Fruit fly (Drosophila melanogaster) whole organism, embryonic: ENCODE measurements around the gene Tsp29Fa.

Experiments
- Ada2b ChIP-seq: fragments of 200-800 bp; sonication (Bioruptor generic); IDR thresholded peaks from 2 replicates; pipeline ENCODE4 v1.3.6; 2022; ENCODE audit warnings: missing biosample characterization, missing genetic modification characterization
- Atf-2 ChIP-seq: fragments of 200-800 bp; sonication (Bioruptor generic); optimal IDR thresholded peaks from 2 replicates; lab custom pipeline; 2016; ENCODE audit warnings: missing biosample characterization, missing genetic modification characterization
- Awh ChIP-seq: fragments of 200-800 bp; sonication (Bioruptor generic); IDR thresholded peaks from 2 replicates; pipeline ENCODE4, ENCODE4 v1.3.6; 2022; ENCODE audit warnings: missing biosample characterization, missing genetic modification characterization
- CG1024 ChIP-seq: fragments of 200-800 bp; sonication (Bioruptor generic); IDR thresholded peaks from 2 replicates; pipeline ENCODE4 v1.3.6; 2022; ENCODE audit warnings: missing biosample characterization, missing genetic modification characterization
- CG12391 ChIP-seq: fragments of 200-800 bp; sonication (Bioruptor generic); optimal IDR thresholded peaks from 3 replicates; lab custom pipeline; 2018; ENCODE audit warnings: missing biosample characterization, mild to moderate bottlenecking, missing genetic modification characterization, moderate library complexity
- CG13296 ChIP-seq: fragments of 200-800 bp; sonication (Bioruptor generic); optimal IDR thresholded peaks from 3 replicates; lab custom pipeline; 2018; ENCODE audit warnings: missing biosample characterization, mild to moderate bottlenecking, missing genetic modification characterization
- CG15011 ChIP-seq: fragments of 200-800 bp; sonication (Bioruptor generic); optimal IDR thresholded peaks from 3 replicates; lab custom pipeline; 2018; ENCODE audit warnings: missing biosample characterization, mild to moderate bottlenecking, missing genetic modification characterization
- CG16815 ChIP-seq: fragments of 200-800 bp; sonication (Bioruptor generic); optimal IDR thresholded peaks from 3 replicates; lab custom pipeline; 2017; ENCODE audit warnings: missing biosample characterization, mild to moderate bottlenecking, missing genetic modification characterization
- CG17829 ChIP-seq: fragments of 200-800 bp; optimal IDR thresholded peaks from 2 replicates; lab custom pipeline; 2019; ENCODE audit warnings: missing biosample characterization, mild to moderate bottlenecking, missing genetic modification characterization, moderate library complexity
- CG17912 ChIP-seq: fragments of 200-800 bp; sonication (Bioruptor generic); optimal IDR thresholded peaks from 2 replicates; lab custom pipeline; 2018; ENCODE audit warnings: missing biosample characterization, mild to moderate bottlenecking, missing genetic modification characterization
- CG2116 ChIP-seq: fragments of 200-800 bp; sonication (Bioruptor generic); optimal IDR thresholded peaks from 3 replicates; lab custom pipeline; 2018; ENCODE audit warnings: missing biosample characterization, mild to moderate bottlenecking, missing genetic modification characterization
- CG2678 ChIP-seq: fragments of 200-800 bp; sonication (Bioruptor generic); optimal IDR thresholded peaks from 3 replicates; lab custom pipeline; 2019; ENCODE audit warnings: missing biosample characterization, mild to moderate bottlenecking, missing genetic modification characterization, moderate library complexity
- CG30431 ChIP-seq: fragments of 200-800 bp; sonication (Bioruptor generic); optimal IDR thresholded peaks from 2 replicates; lab custom pipeline; 2017; ENCODE audit warnings: missing biosample characterization, missing genetic modification characterization
- CG3995 ChIP-seq: fragments of 200-800 bp; sonication (Bioruptor generic); optimal IDR thresholded peaks from 3 replicates; lab custom pipeline; 2016; ENCODE audit warnings: missing biosample characterization, missing genetic modification characterization
- CG6765 ChIP-seq: fragments of 200-800 bp; sonication (Bioruptor generic); optimal IDR thresholded peaks from 3 replicates; lab custom pipeline; 2017; ENCODE audit warnings: missing biosample characterization, mild to moderate bottlenecking, missing genetic modification characterization
- CG6813 ChIP-seq: fragments of 200-800 bp; sonication (Bioruptor generic); optimal IDR thresholded peaks from 2 replicates; lab custom pipeline; 2017; ENCODE audit warnings: missing biosample characterization, missing genetic modification characterization, mild to moderate bottlenecking, moderate library complexity, missing genetic modification reagents
- CG8089 ChIP-seq: fragments of 200-800 bp; sonication (Bioruptor generic); optimal IDR thresholded peaks from 3 replicates; lab custom pipeline; 2016; ENCODE audit warnings: missing biosample characterization, missing genetic modification characterization
- Camta ChIP-seq: fragments of 200-800 bp; sonication (Bioruptor generic); optimal IDR thresholded peaks from 2 replicates; lab custom pipeline; 2016; ENCODE audit warnings: missing biosample characterization, missing genetic modification characterization
- E2f1 ChIP-seq: fragments of 200-800 bp; sonication (Bioruptor generic); IDR thresholded peaks from 2 replicates; pipeline ENCODE4 v1.3.6; 2022; ENCODE audit warnings: missing biosample characterization, missing genetic modification characterization
- GATAe ChIP-seq: fragments of 200-800 bp; sonication (Bioruptor generic); conservative IDR thresholded peaks from 2 replicates; pipeline ENCODE4 v1.3.6; 2022; ENCODE audit warnings: missing biosample characterization, missing genetic modification characterization
- Gug ChIP-seq: fragments of 200-800 bp; sonication (Bioruptor generic); IDR thresholded peaks from 4 replicates; pipeline ENCODE4 v1.3.6; 2022; ENCODE audit warnings: missing biosample characterization, missing genetic modification characterization
- HHEX ChIP-seq: fragments of 200-800 bp; sonication (Bioruptor generic); optimal IDR thresholded peaks from 3 replicates; lab custom pipeline; 2017; ENCODE audit warnings: missing biosample characterization, mild to moderate bottlenecking, missing genetic modification characterization, missing genetic modification reagents
- HLH3B ChIP-seq: fragments of 200-800 bp; sonication (Bioruptor generic); IDR thresholded peaks from 2 replicates; pipeline ENCODE4 v1.3.6; 2022; ENCODE audit warnings: missing biosample characterization, missing genetic modification characterization
- HLH54F ChIP-seq: fragments of 200-800 bp; sonication (Bioruptor generic); optimal IDR thresholded peaks from 3 replicates; lab custom pipeline; 2016; ENCODE audit warnings: missing biosample characterization, missing genetic modification characterization
- HmgZ ChIP-seq: fragments of 200-800 bp; sonication (Bioruptor generic); optimal IDR thresholded peaks from 2 replicates; lab custom pipeline; 2018; ENCODE audit warnings: missing biosample characterization, mild to moderate bottlenecking, missing genetic modification characterization
- MESR4 ChIP-seq: fragments of 200-800 bp; sonication (Bioruptor generic); optimal IDR thresholded peaks from 2 replicates; lab custom pipeline; 2018; ENCODE audit warnings: missing biosample characterization, mild to moderate bottlenecking, missing genetic modification characterization, moderate library complexity
- NFAT ChIP-seq: fragments of 200-800 bp; sonication (Bioruptor generic); IDR thresholded peaks from 2 replicates; pipeline ENCODE4 v1.3.6; 2022; ENCODE audit warnings: missing biosample characterization, missing genetic modification characterization
- Pdp1 ChIP-seq, 2 experiments: fragments of 200-800 bp; sonication (Bioruptor generic); optimal IDR thresholded peaks; 3 replicates each; lab custom pipeline; 2016; ENCODE audit warnings: missing biosample characterization in 2 of 2, missing genetic modification characterization in 2 of 2, mild to moderate bottlenecking in 1 of 2, moderate library complexity in 1 of 2
- Rx ChIP-seq: fragments of 200-800 bp; sonication (Bioruptor generic); IDR thresholded peaks from 2 replicates; pipeline ENCODE4 v1.3.6; 2022; ENCODE audit warnings: missing biosample characterization, missing genetic modification characterization
- Xbp1 ChIP-seq: fragments of 200-800 bp; sonication (Bioruptor generic); optimal IDR thresholded peaks from 3 replicates; lab custom pipeline; 2016; ENCODE audit warnings: missing biosample characterization, mild to moderate bottlenecking, missing genetic modification characterization
- ab ChIP-seq: fragments of 200-800 bp; sonication (Bioruptor generic); optimal IDR thresholded peaks from 2 replicates; lab custom pipeline; 2016; ENCODE audit warnings: missing biosample characterization, missing genetic modification characterization
- ac ChIP-seq: fragments of 200-800 bp; sonication (Bioruptor generic); optimal IDR thresholded peaks from 3 replicates; lab custom pipeline; 2017; ENCODE audit warnings: missing biosample characterization, mild to moderate bottlenecking, missing genetic modification characterization
- ap ChIP-seq: fragments of 200-800 bp; sonication (Bioruptor generic); IDR thresholded peaks from 2 replicates; pipeline ENCODE4 v1.3.6; 2022; ENCODE audit warnings: missing biosample characterization, missing genetic modification characterization
- crp ChIP-seq, 2 experiments: fragments of 200-800 bp; sonication (Bioruptor generic); optimal IDR thresholded peaks; 2 replicates in 1 of 2; 3 replicates in 1 of 2; lab custom pipeline; 2017; ENCODE audit warnings: missing biosample characterization in 2 of 2, missing genetic modification characterization in 2 of 2, mild to moderate bottlenecking in 1 of 2, moderate library complexity in 1 of 2
- en ChIP-seq: fragments of 200-800 bp; sonication (Bioruptor generic); optimal IDR thresholded peaks from 2 replicates; lab custom pipeline; 2016; ENCODE audit warnings: missing biosample characterization, missing genetic modification characterization
- esg ChIP-seq: fragments of 200-800 bp; sonication (Bioruptor generic); conservative IDR thresholded peaks from 2 replicates; pipeline ENCODE4 v1.3.6; 2022; ENCODE audit warnings: missing biosample characterization, missing genetic modification characterization
- fd96Cb ChIP-seq: fragments of 200-800 bp; sonication (Bioruptor generic); optimal IDR thresholded peaks from 2 replicates; lab custom pipeline; 2018; ENCODE audit warnings: missing biosample characterization, mild to moderate bottlenecking, missing genetic modification characterization, moderate library complexity
- gce ChIP-seq: fragments of 200-800 bp; sonication (Bioruptor generic); IDR thresholded peaks from 3 replicates; pipeline ENCODE4 v1.3.6; 2022; ENCODE audit warnings: missing biosample characterization, missing genetic modification characterization
- grau ChIP-seq: fragments of 200-800 bp; optimal IDR thresholded peaks from 3 replicates; lab custom pipeline; 2019; ENCODE audit warnings: missing biosample characterization, mild to moderate bottlenecking, missing genetic modification characterization, moderate library complexity
- hth ChIP-seq: fragments of >200 bp; optimal IDR thresholded peaks from 2 replicates; lab custom pipeline; 2017; ENCODE audit warnings: inconsistent platforms
- jigr1 ChIP-seq: fragments of 200-800 bp; sonication (Bioruptor generic); IDR thresholded peaks from 3 replicates; pipeline ENCODE4 v1.3.6; 2022; ENCODE audit warnings: missing biosample characterization, missing genetic modification characterization
- lab ChIP-seq: fragments of 200-800 bp; sonication (Bioruptor generic); optimal IDR thresholded peaks from 3 replicates; lab custom pipeline; 2017; ENCODE audit warnings: missing biosample characterization, missing genetic modification characterization, mild to moderate bottlenecking, moderate library complexity, missing genetic modification reagents
- otp ChIP-seq: fragments of 200-800 bp; sonication (Bioruptor generic); IDR thresholded peaks from 3 replicates; pipeline ENCODE4, ENCODE4 v1.3.6; 2022; ENCODE audit warnings: missing biosample characterization, missing genetic modification characterization
- repo ChIP-seq: fragments of 200-800 bp; sonication (Bioruptor generic); optimal IDR thresholded peaks from 2 replicates; lab custom pipeline; 2016; ENCODE audit warnings: missing biosample characterization, missing genetic modification characterization
- stc ChIP-seq: fragments of 200-800 bp; sonication (Bioruptor generic); IDR thresholded peaks from 2 replicates; pipeline ENCODE4 v1.3.6; 2022; ENCODE audit warnings: missing biosample characterization, missing genetic modification characterization
- tap ChIP-seq: fragments of 200-800 bp; optimal IDR thresholded peaks from 3 replicates; lab custom pipeline; 2019; ENCODE audit warnings: missing biosample characterization, mild to moderate bottlenecking, missing genetic modification characterization, moderate library complexity
- tgo ChIP-seq: fragments of 200-800 bp; sonication (Bioruptor generic); IDR thresholded peaks from 3 replicates; pipeline ENCODE4 v1.3.6; 2022; ENCODE audit warnings: missing biosample characterization, missing genetic modification characterization
- wek ChIP-seq: fragments of 200-800 bp; sonication (Bioruptor generic); optimal IDR thresholded peaks from 3 replicates; lab custom pipeline; 2018; ENCODE audit warnings: missing biosample characterization, mild to moderate bottlenecking, missing genetic modification characterization, moderate library complexity

Gene Tsp29Fa

dm6 chr2L:8982584-8983302 is 49.0 kb downstream of the Tsp29Fa start (continued):
- peak; percentile 8 to 23 for TF ChIP-seq Pdp1 (GFP tag; optimal IDR thresholded peaks at IDR 0.05; lab: Kevin White, UChicago)
- peak; percentile 13 for TF ChIP-seq CG8089
- TF ChIP-seq stc (GFP tag; lab: Robert Waterston, UW): peak; percentile 66
- peak; percentile 24 for TF ChIP-seq HHEX (GFP tag; lab: Kevin White, UChicago)
- TF ChIP-seq MESR4 (GFP tag; lab: Kevin White, UChicago): no peak
- no peak for TF ChIP-seq Awh (GFP tag; lab: Robert Waterston, UW)
- TF ChIP-seq ac (GFP tag; lab: Kevin White, UChicago): no peak
- TF ChIP-seq HLH3B: peak; percentile 54; the same call in 1 of the 2 replicates
- peak; percentile 38 for TF ChIP-seq CG6813
- TF ChIP-seq CG1024 (GFP tag; lab: Robert Waterston, UW): no peak
- peak; percentile 53 for TF ChIP-seq CG12391
- TF ChIP-seq hth (lab: Kevin White, UChicago): no peak
- TF ChIP-seq CG3995: no peak
- TF ChIP-seq CG6765 (GFP tag; lab: Kevin White, UChicago): no peak
- TF ChIP-seq GATAe: no peak
- peak; percentile 41 for TF ChIP-seq fd96Cb (tag; lab: Kevin White, UChicago)
- TF ChIP-seq repo (GFP tag; lab: Kevin White, UChicago): no peak
- peak; percentile 17 for TF ChIP-seq CG15011 (GFP tag; lab: Kevin White, UChicago)
- peak; percentile 8 for TF ChIP-seq HmgZ (tag; lab: Kevin White, UChicago)
- TF ChIP-seq NFAT (GFP tag; lab: Robert Waterston, UW): peak; percentile 28; the same call in 1 of the 2 replicates
- peak; percentile 12 for TF ChIP-seq HLH54F (GFP tag; lab: Kevin White, UChicago)
- TF ChIP-seq CG2116 (GFP tag; lab: Kevin White, UChicago): no peak
- TF ChIP-seq ab: no peak
- TF ChIP-seq E2f1: 0 out of 2 replicates have a peak, but pooled peaks have one; percentile 35
- peak; percentile 63 for TF ChIP-seq CG13296 (GFP tag; lab: Kevin White, UChicago)
- TF ChIP-seq jigr1 (GFP tag; lab: Robert Waterston, UW): no peak
- no peak for TF ChIP-seq Camta (GFP tag; lab: Kevin White, UChicago)
- no peak for TF ChIP-seq Rx (GFP tag; lab: Robert Waterston, UW)
- TF ChIP-seq Xbp1 (GFP tag; lab: Kevin White, UChicago): peak; percentile 51
- TF ChIP-seq en (GFP tag; lab: Kevin White, UChicago): no peak
- TF ChIP-seq otp: no peak
- no peak for TF ChIP-seq CG17829
- TF ChIP-seq wek (GFP tag; lab: Kevin White, UChicago): no peak
- TF ChIP-seq Atf-2 (GFP tag; lab: Kevin White, UChicago): peak; percentile 17
- peak; percentile 42; the same call in 1 of the 3 replicates for TF ChIP-seq tgo
- no peak for TF ChIP-seq CG17912
- TF ChIP-seq ap (GFP tag; lab: Robert Waterston, UW): no peak
- peak; percentile 47 for TF ChIP-seq esg (GFP tag; lab: Robert Waterston, UW)
- TF ChIP-seq CG30431: no peak
- peak; percentile 74 for TF ChIP-seq lab
- TF ChIP-seq CG16815 (GFP tag; lab: Kevin White, UChicago): no peak
- TF ChIP-seq CG2678 (tag; lab: Kevin White, UChicago): peak; percentile 78
- no peak for TF ChIP-seq tap (tag; lab: Kevin White, UChicago)
- TF ChIP-seq Gug (GFP tag; lab: Robert Waterston, UW): no peak
- TF ChIP-seq grau (tag; lab: Kevin White, UChicago): peak; percentile 48
- TF ChIP-seq crp (GFP tag; optimal IDR thresholded peaks at IDR 0.05; lab: Kevin White, UChicago): no peak
- no peak for TF ChIP-seq gce (GFP tag; lab: Robert Waterston, UW)
- TF ChIP-seq Ada2b (GFP tag; lab: Robert Waterston, UW): no peak
- TF ChIP-seq, all 482 proteins: peak for 176
